Fruit fly (Drosophila melanogaster): Measurements from ENCODE around the gene CG14422.

Gene CG14422

DNA sequence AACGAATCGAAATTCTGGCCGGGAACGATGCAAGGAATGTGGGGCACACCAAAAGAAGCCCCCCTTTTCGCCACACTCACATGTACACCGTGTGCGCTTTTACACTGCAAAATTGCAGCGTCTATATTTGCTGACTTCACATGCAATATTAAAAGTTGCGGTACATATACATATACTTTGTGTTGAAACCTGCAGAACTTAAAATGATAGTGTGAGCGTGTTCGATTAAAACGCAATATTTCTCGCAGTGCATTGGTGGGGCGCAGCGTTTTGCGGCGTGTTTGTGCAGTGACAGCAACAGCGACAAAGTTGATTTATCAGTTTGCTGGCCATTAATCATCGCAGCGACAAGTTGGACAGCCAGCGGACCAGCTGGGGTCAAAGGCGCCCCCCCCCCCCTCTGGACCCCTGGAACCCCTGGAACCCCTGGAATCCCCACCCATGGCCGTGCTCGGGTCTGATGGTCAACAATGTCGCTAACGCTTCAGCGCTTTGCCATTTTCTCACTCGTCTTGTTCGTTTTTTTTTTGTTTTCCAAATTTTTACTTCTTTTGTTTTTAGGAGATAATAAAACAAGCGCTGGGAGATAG, 36.0 kb upstream of the CG14422 start (continued):
- TF ChIP-seq CG17328 (GFP tag; IDR thresholded peaks at IDR 0.05) (peak; percentile 47; the same call in 1 of the 2 replicates), CG11093 (GFP tag; IDR thresholded peaks at IDR 0.05) (0 out of 3 replicates have a peak, but pooled peaks have one; percentile 40), ATbp (GFP tag; optimal IDR thresholded peaks at IDR 0.05) (peak; percentile 12), CG18619 (GFP tag; optimal IDR thresholded peaks at IDR 0.05) (no peak), esg (GFP tag; conservative IDR thresholded peaks at IDR 0.05) (0 out of 2 replicates have a peak, but pooled peaks have one; percentile 23), CG11504 (tag; optimal IDR thresholded peaks at IDR 0.05) (peak; percentile 37), tin (GFP tag; optimal IDR thresholded peaks at IDR 0.05) (peak; percentile 3), sisA (GFP tag; IDR thresholded peaks at IDR 0.05) (peak; percentile 47; the same call in 1 of the 2 replicates), crol (GFP tag; IDR thresholded peaks at IDR 0.05) (peak; percentile 28; the same call in 1 of the 2 replicates), ranshi (GFP tag; IDR thresholded peaks at IDR 0.05) (peak; percentile 42; the same call in 1 of the 2 replicates), vfl (GFP tag; optimal IDR thresholded peaks at IDR 0.05) (no peak), Ptx1 (GFP tag; IDR thresholded peaks at IDR 0.05) (no peak), gsb-n (tag; optimal IDR thresholded peaks at IDR 0.05) (no peak), Xrp1 (GFP tag; IDR thresholded peaks at IDR 0.05) (peak; percentile 21; the same call in 1 of the 2 replicates), Rfx (GFP tag; IDR thresholded peaks at IDR 0.05) (0 out of 2 replicates have a peak, but pooled peaks have one; percentile 15), CG17359 (tag; optimal IDR thresholded peaks at IDR 0.05) (peak; percentile 12), bsh (GFP tag; optimal IDR thresholded peaks at IDR 0.05) (peak in 1 of 2 experiments; percentile 37), H15 (GFP tag; IDR thresholded peaks at IDR 0.05) (0 out of 3 replicates have a peak, but pooled peaks have one; percentile 29), HLH3B (GFP tag; IDR thresholded peaks at IDR 0.05) (0 out of 2 replicates have a peak, but pooled peaks have one; percentile 21), CG7372 (GFP tag; IDR thresholded peaks at IDR 0.05) (0 out of 2 replicates have a peak, but pooled peaks have one; percentile 9), nmo (GFP tag; optimal IDR thresholded peaks at IDR 0.05) (peak; percentile 4), CG12391 (tag; optimal IDR thresholded peaks at IDR 0.05) (peak; percentile 11), CG3847 (GFP tag; IDR thresholded peaks at IDR 0.05) (no peak), CG32772 (GFP tag; IDR thresholded peaks at IDR 0.05) (0 out of 2 replicates have a peak, but pooled peaks have one; percentile 21), Drgx (GFP tag; IDR thresholded peaks at IDR 0.05) (peak; percentile 41; the same call in 1 of the 2 replicates), tgo (GFP tag; IDR thresholded peaks at IDR 0.05) (no peak), CG14860 (GFP tag; IDR thresholded peaks at IDR 0.05; ENCODE audit: partially characterized antibody) (no peak), Ets65A (GFP tag) (peak; percentile 81), CG12744 (GFP tag; optimal IDR thresholded peaks at IDR 0.05) (no peak), CG2712 (tag; optimal IDR thresholded peaks at IDR 0.05) (peak; percentile 7), fd96Cb (tag; optimal IDR thresholded peaks at IDR 0.05) (peak; percentile 7), D19B (GFP tag; optimal IDR thresholded peaks at IDR 0.05) (no peak), ac (GFP tag; optimal IDR thresholded peaks at IDR 0.05) (no peak), lab (GFP tag; optimal IDR thresholded peaks at IDR 0.05) (peak; percentile 11), CG14441 (GFP tag; IDR thresholded peaks at IDR 0.05) (no peak)

DNA sequence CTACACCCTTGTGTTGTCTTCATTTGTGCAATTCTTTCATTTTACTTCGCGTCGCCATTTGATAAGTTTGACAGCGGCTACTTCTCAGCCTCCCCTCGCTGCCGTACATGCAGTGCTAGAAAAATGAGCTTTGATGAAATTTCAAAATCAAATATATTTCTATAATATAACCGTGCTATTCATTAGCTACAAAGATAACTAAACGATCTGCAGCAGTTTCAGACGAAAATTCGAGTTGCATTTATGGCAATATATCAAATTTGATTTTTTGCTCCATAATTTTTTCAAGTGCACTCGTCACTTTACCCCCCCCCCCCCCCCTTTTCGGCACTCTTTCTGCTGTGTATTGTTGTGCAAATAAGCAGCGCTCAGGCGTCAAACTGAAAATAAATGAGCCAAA, 30.6 kb upstream of the CG14422 start:
- no peak for TF ChIP-seq CG18619 (GFP tag; optimal IDR thresholded peaks at IDR 0.05)
- no peak for TF ChIP-seq shn (GFP tag; optimal IDR thresholded peaks at IDR 0.05)
- TF ChIP-seq CG12769 (tag; optimal IDR thresholded peaks at IDR 0.05) = peak; percentile 11
- TF ChIP-seq vvl (GFP tag; IDR thresholded peaks at IDR 0.05) = 0 out of 2 replicates have a peak, but pooled peaks have one; percentile 34
- TF ChIP-seq disco-r (GFP tag; optimal IDR thresholded peaks at IDR 0.05) = no peak
- TF ChIP-seq CG17328 (GFP tag; IDR thresholded peaks at IDR 0.05) = 0 out of 2 replicates have a peak, but pooled peaks have one; percentile 14
- TF ChIP-seq CG6689 (GFP tag; IDR thresholded peaks at IDR 0.05) = 0 out of 2 replicates have a peak, but pooled peaks have one; percentile 19
- TF ChIP-seq CG17829 (tag; optimal IDR thresholded peaks at IDR 0.05) = no peak
- TF ChIP-seq CG42726 (GFP tag; IDR thresholded peaks at IDR 0.05; ENCODE audit: partially characterized antibody) = no peak
- peak; percentile 45 for TF ChIP-seq CG18599 (GFP tag; optimal IDR thresholded peaks at IDR 0.05)
- peak; percentile 26 for TF ChIP-seq ATbp (GFP tag; optimal IDR thresholded peaks at IDR 0.05)
- TF ChIP-seq CG7839 (tag; optimal IDR thresholded peaks at IDR 0.05) = peak; percentile 37
- TF ChIP-seq gem (tag; optimal IDR thresholded peaks at IDR 0.05) = peak; percentile 53
- TF ChIP-seq dmrt99B (tag; optimal IDR thresholded peaks at IDR 0.05) = peak; percentile 46
- no peak for TF ChIP-seq stc (GFP tag; IDR thresholded peaks at IDR 0.05)
- TF ChIP-seq CG2678 (tag; optimal IDR thresholded peaks at IDR 0.05) = peak; percentile 24
- TF ChIP-seq Doc2 (GFP tag; IDR thresholded peaks at IDR 0.05) = no peak
- peak; percentile 46 for TF ChIP-seq CG11504 (tag; optimal IDR thresholded peaks at IDR 0.05)
- no peak for TF ChIP-seq ken (GFP tag; IDR thresholded peaks at IDR 0.05)

Data from whole organism, embryonic.